Worm (Caenorhabditis elegans): Measurements from ENCODE around the gene Y6G8.6.
"Not testable (repeated sequence)": the region's sequence is repeated elsewhere in the genome, so short reads cannot be mapped to it uniquely, and the experiment has no call there.

Y6G8.6 gene

ce11 chrV:17606050-17606449 lies 10.7 kb downstream of the Y6G8.6 start, which contains the start of gene Y6G8.16:
Gene Y6G8.16, plus strand, starts transcription at chrV:17606350.
- not testable (repeated sequence) for TF ChIP-seq mep-1 (tag; optimal IDR thresholded peaks at IDR 0.05); sem-2 (GFP tag; optimal IDR thresholded peaks at IDR 0.05); cnd-1 (tag; optimal IDR thresholded peaks at IDR 0.05)

DNA sequence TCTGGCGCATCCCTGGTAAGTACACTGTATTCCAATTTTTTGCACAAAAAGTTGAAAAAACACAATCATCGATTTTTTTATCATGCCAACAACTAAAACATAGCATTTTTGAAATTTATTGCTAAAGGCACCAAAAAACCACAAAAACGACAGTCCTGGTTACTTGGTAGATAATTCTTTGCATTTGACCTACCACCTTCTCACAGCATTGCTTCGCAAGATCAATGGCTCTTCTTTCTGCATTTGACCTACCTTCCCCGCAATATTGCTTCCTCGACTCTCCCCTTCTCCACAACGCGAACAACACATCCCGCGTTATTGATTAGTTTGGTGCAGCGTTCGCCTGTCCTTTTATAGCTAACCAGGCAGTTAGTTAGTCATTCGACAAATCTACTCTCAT lies 15.2 kb downstream of the Y6G8.6 start, which contains the start of gene ztf-25:
TSS of gene ztf-25 (plus strand) at position 301 of the 400 bp plus-strand sequence.
- TF ChIP-seq nhr-28 (tag; optimal IDR thresholded peaks at IDR 0.05) (no peak), tbx-8 (GFP tag; optimal IDR thresholded peaks at IDR 0.05) (no peak), ceh-39 (tag; optimal IDR thresholded peaks at IDR 0.05) (no peak), hlh-1 (tag; optimal IDR thresholded peaks at IDR 0.05) (no peak), mab-5 (tag; optimal IDR thresholded peaks at IDR 0.05) (no peak), ztf-11 (tag; optimal IDR thresholded peaks at IDR 0.05) (no peak), bed-3 (GFP tag; optimal IDR thresholded peaks at IDR 0.05) (no peak), unc-120 (tag; optimal IDR thresholded peaks at IDR 0.05; ENCODE audit: poor library complexity, severe bottlenecking) (no peak), blmp-1 (tag; optimal IDR thresholded peaks at IDR 0.05) (no peak), sptf-1 (tag; optimal IDR thresholded peaks at IDR 0.05) (no peak), ceh-83 (GFP tag; optimal IDR thresholded peaks at IDR 0.05) (no peak), lin-32 (GFP tag; optimal IDR thresholded peaks at IDR 0.05) (no peak), nhr-237 (tag; optimal IDR thresholded peaks at IDR 0.05) (no peak), nhr-12 (tag; optimal IDR thresholded peaks at IDR 0.05) (no peak), mep-1 (tag; optimal IDR thresholded peaks at IDR 0.05) (no peak)

DNA sequence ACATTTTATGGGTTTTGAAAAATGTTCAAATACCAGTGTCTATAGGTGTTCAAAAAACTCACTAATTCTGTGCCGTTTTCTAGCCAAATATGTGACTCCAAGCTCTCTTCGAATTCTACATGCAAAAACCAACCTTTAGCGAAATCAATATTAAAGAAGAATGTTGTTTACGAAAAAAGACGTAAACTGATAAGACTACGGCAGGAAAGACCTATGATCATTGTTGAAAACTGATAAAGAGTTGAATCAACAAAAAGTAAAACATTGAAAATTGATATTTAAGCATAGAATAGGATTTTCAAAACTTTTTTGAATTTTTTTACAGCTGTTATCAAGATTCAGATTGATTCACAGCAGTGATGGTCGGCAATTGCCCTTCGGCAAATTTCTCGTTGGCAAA lies 17.9 kb downstream of the Y6G8.6 start, which contains the start of gene Y6G8.2:
TSS of gene Y6G8.2 (minus strand) at position 147 of the 400 bp plus-strand sequence.
- TF ChIP-seq sptf-1 (tag; optimal IDR thresholded peaks at IDR 0.05) (no peak), mep-1 (tag; optimal IDR thresholded peaks at IDR 0.05) (no peak), mls-2 (tag; optimal IDR thresholded peaks at IDR 0.05) (no peak), bed-3 (GFP tag; optimal IDR thresholded peaks at IDR 0.05) (no peak), unc-120 (tag; optimal IDR thresholded peaks at IDR 0.05; ENCODE audit: poor library complexity, severe bottlenecking) (no peak), ces-1 (GFP tag; optimal IDR thresholded peaks at IDR 0.05) (no peak), cnd-1 (tag; optimal IDR thresholded peaks at IDR 0.05) (no peak), unc-39 (tag; optimal IDR thresholded peaks at IDR 0.05) (no peak), zip-8 (tag; optimal IDR thresholded peaks at IDR 0.05) (no peak), lin-32 (GFP tag; optimal IDR thresholded peaks at IDR 0.05) (no peak), nhr-2 (tag; optimal IDR thresholded peaks at IDR 0.05) (no peak), nhr-237 (tag; optimal IDR thresholded peaks at IDR 0.05) (no peak), elt-3 (tag; optimal IDR thresholded peaks at IDR 0.05) (no peak), nhr-12 (tag; optimal IDR thresholded peaks at IDR 0.05) (no peak), ceh-83 (GFP tag; optimal IDR thresholded peaks at IDR 0.05) (no peak), ham-2 (GFP tag; optimal IDR thresholded peaks at IDR 0.05) (no peak), tbx-8 (GFP tag; optimal IDR thresholded peaks at IDR 0.05) (no peak), lsy-2 (tag; optimal IDR thresholded peaks at IDR 0.05) (no peak), pha-4 (tag; optimal IDR thresholded peaks at IDR 0.05) (no peak)

- TF ChIP-seq sem-2 (GFP tag; optimal IDR thresholded peaks at IDR 0.05) (no peak), lin-32 (GFP tag; optimal IDR thresholded peaks at IDR 0.05) (no peak), tbx-8 (GFP tag; optimal IDR thresholded peaks at IDR 0.05) (no peak), ces-1 (GFP tag; optimal IDR thresholded peaks at IDR 0.05) (no peak), nhr-237 (tag; optimal IDR thresholded peaks at IDR 0.05) (no peak), nhr-12 (tag; optimal IDR thresholded peaks at IDR 0.05) (no peak), sptf-1 (tag; optimal IDR thresholded peaks at IDR 0.05) (no peak), unc-39 (tag; optimal IDR thresholded peaks at IDR 0.05) (no peak), bed-3 (GFP tag; optimal IDR thresholded peaks at IDR 0.05) (no peak), ceh-83 (GFP tag; optimal IDR thresholded peaks at IDR 0.05) (no peak), mep-1 (tag; optimal IDR thresholded peaks at IDR 0.05) (no peak), mab-5 (tag; optimal IDR thresholded peaks at IDR 0.05) (no peak), lin-13 (tag; optimal IDR thresholded peaks at IDR 0.05) (no peak), blmp-1 (tag; optimal IDR thresholded peaks at IDR 0.05) (no peak), lsy-2 (tag; optimal IDR thresholded peaks at IDR 0.05) (no peak), hlh-1 (tag; optimal IDR thresholded peaks at IDR 0.05) (no peak), snpc-4 (tag; optimal IDR thresholded peaks at IDR 0.05) (no peak), mls-2 (tag; optimal IDR thresholded peaks at IDR 0.05) (no peak), drap-1 (GFP tag; optimal IDR thresholded peaks at IDR 0.05) (no peak), nhr-28 (tag; optimal IDR thresholded peaks at IDR 0.05) (no peak)
These were observed 21.0 kb downstream of the Y6G8.6 start for ce11 chrV:17595691-17596090.

DNA sequence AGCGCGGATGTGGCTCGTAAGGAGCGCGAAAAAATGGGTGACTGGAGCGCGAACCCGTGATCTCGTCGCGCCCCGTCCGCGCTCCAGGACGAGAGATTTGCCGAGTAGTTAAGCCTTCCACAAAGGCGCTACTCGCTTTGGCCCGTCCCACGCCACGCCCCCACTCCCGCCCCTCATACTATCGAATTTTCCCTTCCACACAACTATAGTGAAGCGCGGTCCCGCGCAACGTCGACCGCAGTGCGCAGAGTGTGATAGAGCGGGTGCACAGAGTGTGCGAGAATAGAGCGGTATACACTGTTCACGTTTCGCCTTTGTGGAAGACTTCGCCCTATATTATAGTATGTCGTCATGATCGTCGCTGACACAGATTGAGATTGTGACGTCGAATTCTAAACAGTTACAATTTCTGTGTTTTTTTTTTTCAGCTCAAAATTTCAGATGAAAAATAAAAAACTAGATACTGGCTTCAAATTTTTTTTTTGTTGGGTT lies 32.3 kb downstream of the Y6G8.6 start, which contains the start of gene fbxa-133:
TSS of gene fbxa-133 (plus strand) at position 442 of the 492 bp plus-strand sequence.
- TF ChIP-seq nhr-12, snpc-4, M03D4.4 (tag; optimal IDR thresholded peaks at IDR 0.05): not testable (repeated sequence)
